Fruit fly (Drosophila melanogaster) whole organism, embryonic: Measurements from ENCODE around the gene CG12995.

Source experiments
- Abd-B ChIP-seq: fragments of 200-800 bp; sonication (Bioruptor generic); optimal IDR thresholded peaks from 2 replicates; lab custom pipeline; 2018; ENCODE audit warnings: missing biosample characterization, mild to moderate bottlenecking, missing genetic modification characterization, moderate library complexity
- Blimp-1 ChIP-seq: fragments of 200-800 bp; sonication (Bioruptor generic); optimal IDR thresholded peaks from 3 replicates; lab custom pipeline; 2018; ENCODE audit warnings: missing biosample characterization, missing genetic modification characterization, mild to moderate bottlenecking, moderate library complexity, missing genetic modification reagents
- CG1024 ChIP-seq: fragments of 200-800 bp; sonication (Bioruptor generic); IDR thresholded peaks from 2 replicates; pipeline ENCODE4 v1.3.6; 2022; ENCODE audit warnings: missing biosample characterization, missing genetic modification characterization
- CG14014 ChIP-seq: fragments of 200-800 bp; sonication (Bioruptor generic); IDR thresholded peaks from 2 replicates; pipeline ENCODE4 v1.3.6; 2022; ENCODE audit warnings: missing biosample characterization, missing genetic modification characterization
- CG14441 ChIP-seq: fragments of 200-800 bp; sonication (Bioruptor generic); IDR thresholded peaks from 2 replicates; pipeline ENCODE4 v1.3.6; 2022; ENCODE audit warnings: missing biosample characterization, missing genetic modification characterization
- CG14860 ChIP-seq: fragments of 200-800 bp; sonication (Bioruptor generic); IDR thresholded peaks from 3 replicates; pipeline ENCODE4 v1.3.6; 2022; ENCODE audit warnings: missing biosample characterization, missing genetic modification characterization; ENCODE audit not compliant: partially characterized antibody
- CG17186 ChIP-seq: fragments of 200-800 bp; sonication (Bioruptor generic); optimal IDR thresholded peaks from 3 replicates; lab custom pipeline; 2017; ENCODE audit warnings: missing biosample characterization, missing genetic modification reagents, missing genetic modification characterization
- CG17328 ChIP-seq: fragments of 200-800 bp; sonication (Bioruptor generic); IDR thresholded peaks from 2 replicates; pipeline ENCODE4 v1.3.6; 2022; ENCODE audit warnings: missing biosample characterization, missing genetic modification characterization
- CG17568 ChIP-seq: fragments of 200-800 bp; sonication (Bioruptor generic); optimal IDR thresholded peaks from 2 replicates; lab custom pipeline; 2018; ENCODE audit warnings: missing biosample characterization, mild to moderate bottlenecking, missing genetic modification characterization, moderate library complexity
- CG2712 ChIP-seq: fragments of 200-800 bp; optimal IDR thresholded peaks from 3 replicates; lab custom pipeline; 2019; ENCODE audit warnings: missing biosample characterization, mild to moderate bottlenecking, missing genetic modification characterization, moderate library complexity
- CG30020 ChIP-seq: fragments of 200-800 bp; optimal IDR thresholded peaks from 2 replicates; lab custom pipeline; 2019; ENCODE audit warnings: missing biosample characterization, mild to moderate bottlenecking, missing genetic modification characterization, moderate library complexity
- CG3065 ChIP-seq: fragments of 200-800 bp; sonication (Bioruptor generic); optimal IDR thresholded peaks from 2 replicates; lab custom pipeline; 2016; ENCODE audit warnings: missing biosample characterization, missing genetic modification characterization
- CG4328 ChIP-seq: fragments of 200-800 bp; sonication (Bioruptor generic); optimal IDR thresholded peaks from 3 replicates; lab custom pipeline; 2017; ENCODE audit warnings: missing biosample characterization, missing genetic modification reagents, missing genetic modification characterization
- CG4820 ChIP-seq: fragments of 200-800 bp; sonication (Bioruptor generic); optimal IDR thresholded peaks from 3 replicates; lab custom pipeline; 2016; ENCODE audit warnings: missing biosample characterization, missing genetic modification characterization
- CG7372 ChIP-seq: fragments of 200-800 bp; sonication (Bioruptor generic); IDR thresholded peaks from 2 replicates; pipeline ENCODE4 v1.3.6; 2022; ENCODE audit warnings: missing biosample characterization, missing genetic modification characterization
- CG8924 ChIP-seq: fragments of 200-800 bp; optimal IDR thresholded peaks from 3 replicates; lab custom pipeline; 2019; ENCODE audit warnings: missing biosample characterization, mild to moderate bottlenecking, missing genetic modification characterization, moderate library complexity
- CG8944 ChIP-seq: fragments of 200-800 bp; sonication (Bioruptor generic); optimal IDR thresholded peaks from 3 replicates; lab custom pipeline; 2016; ENCODE audit warnings: missing biosample characterization, missing genetic modification characterization
- D ChIP-seq, 2 experiments: fragments of 200-800 bp in 1 of 2; fragments of >200 bp in 1 of 2; sonication (Bioruptor generic) in 1 of 2; optimal IDR thresholded peaks; 2 replicates in 1 of 2; 3 replicates in 1 of 2; lab custom pipeline; 2017; ENCODE audit warnings: mild to moderate bottlenecking in 1 of 2, missing biosample characterization in 1 of 2, missing genetic modification characterization in 1 of 2, missing genetic modification reagents in 1 of 2
- D19A ChIP-seq: fragments of 200-800 bp; optimal IDR thresholded peaks from 3 replicates; lab custom pipeline; 2019; ENCODE audit warnings: missing biosample characterization, mild to moderate bottlenecking, missing genetic modification characterization, moderate library complexity
- Dbx ChIP-seq: fragments of 200-800 bp; sonication (Bioruptor generic); IDR thresholded peaks from 3 replicates; pipeline ENCODE4 v1.3.6; 2022; ENCODE audit warnings: missing biosample characterization, missing genetic modification characterization
- Eip74EF ChIP-seq, 2 experiments: fragments of 200-800 bp in 1 of 2; fragments of >200 bp in 1 of 2; sonication (Bioruptor generic) in 1 of 2; optimal IDR thresholded peaks; 2 replicates each; lab custom pipeline; 2017 to 2019; ENCODE audit warnings: missing biosample characterization in 2 of 2, missing genetic modification characterization in 2 of 2, mild to moderate bottlenecking in 1 of 2, moderate library complexity in 1 of 2
- Gsc ChIP-seq: fragments of 200-800 bp; sonication (Bioruptor generic); IDR thresholded peaks from 2 replicates; pipeline ENCODE4 v1.3.6; 2022; ENCODE audit warnings: missing biosample characterization, missing genetic modification characterization
- HLH4C ChIP-seq: fragments of 200-800 bp; sonication (Bioruptor generic); IDR thresholded peaks from 3 replicates; pipeline ENCODE4 v1.3.6; 2022; ENCODE audit warnings: missing biosample characterization, missing genetic modification characterization; ENCODE audit not compliant: partially characterized antibody
- Hand ChIP-seq: fragments of 200-800 bp; sonication (Bioruptor generic); optimal IDR thresholded peaks from 2 replicates; lab custom pipeline; 2017; ENCODE audit warnings: mild to moderate bottlenecking, missing biosample characterization, missing genetic modification reagents, missing genetic modification characterization
- Hr3 ChIP-seq: fragments of 200-800 bp; sonication (Bioruptor generic); optimal IDR thresholded peaks from 3 replicates; lab custom pipeline; 2016; ENCODE audit warnings: missing biosample characterization, missing genetic modification characterization
- Lim3 ChIP-seq: fragments of 200-800 bp; sonication (Bioruptor generic); IDR thresholded peaks from 2 replicates; pipeline ENCODE4 v1.3.6; 2022; ENCODE audit warnings: missing biosample characterization, missing genetic modification characterization
- Mad ChIP-seq: fragments of 200-800 bp; sonication (Bioruptor generic); optimal IDR thresholded peaks from 2 replicates; lab custom pipeline; 2016; ENCODE audit warnings: missing biosample characterization, missing genetic modification characterization
- Med ChIP-seq: fragments of 200-800 bp; sonication (Bioruptor generic); peaks from one replicate; lab custom pipeline; 2016; ENCODE audit warnings: missing biosample characterization, missing genetic modification characterization, mild to moderate bottlenecking, inconsistent platforms, moderate library complexity
- Myb ChIP-seq: fragments of 200-800 bp; sonication (Bioruptor generic); optimal IDR thresholded peaks from 2 replicates; lab custom pipeline; 2016; ENCODE audit warnings: missing biosample characterization, missing genetic modification characterization
- PHDP ChIP-seq: fragments of 200-800 bp; sonication (Bioruptor generic); optimal IDR thresholded peaks from 3 replicates; lab custom pipeline; 2018; ENCODE audit warnings: missing biosample characterization, mild to moderate bottlenecking, missing genetic modification characterization, moderate library complexity
- Pdp1 ChIP-seq, 2 experiments: fragments of 200-800 bp; sonication (Bioruptor generic); optimal IDR thresholded peaks; 3 replicates each; lab custom pipeline; 2016; ENCODE audit warnings: missing biosample characterization in 2 of 2, missing genetic modification characterization in 2 of 2, mild to moderate bottlenecking in 1 of 2, moderate library complexity in 1 of 2
- Poxn ChIP-seq: fragments of 200-800 bp; sonication (Bioruptor generic); IDR thresholded peaks from 2 replicates; pipeline ENCODE4 v1.3.6; 2022; ENCODE audit warnings: missing biosample characterization, missing genetic modification characterization
- Rx ChIP-seq: fragments of 200-800 bp; sonication (Bioruptor generic); IDR thresholded peaks from 2 replicates; pipeline ENCODE4 v1.3.6; 2022; ENCODE audit warnings: missing biosample characterization, missing genetic modification characterization
- Scr ChIP-seq: fragments of 200-800 bp; sonication (Bioruptor generic); IDR thresholded peaks from 2 replicates; pipeline ENCODE4 v1.3.6; 2022; ENCODE audit warnings: missing biosample characterization, missing genetic modification characterization; ENCODE audit not compliant: partially characterized antibody
- al ChIP-seq: fragments of 200-800 bp; sonication (Bioruptor generic); IDR thresholded peaks from 2 replicates; pipeline ENCODE4 v1.3.6; 2022; ENCODE audit warnings: missing biosample characterization, missing genetic modification characterization
- bcd ChIP-seq: fragments of 200-800 bp; sonication (Bioruptor generic); optimal IDR thresholded peaks from 2 replicates; lab custom pipeline; 2017; ENCODE audit warnings: missing biosample characterization, mild to moderate bottlenecking, missing genetic modification characterization
- dati ChIP-seq: fragments of 200-800 bp; sonication (Bioruptor generic); IDR thresholded peaks from 2 replicates; pipeline ENCODE4 v1.3.6; 2022; ENCODE audit warnings: missing biosample characterization, missing genetic modification characterization
- dmrt11E ChIP-seq: fragments of 200-800 bp; sonication (Bioruptor generic); optimal IDR thresholded peaks from 3 replicates; lab custom pipeline; 2018; ENCODE audit warnings: missing biosample characterization, mild to moderate bottlenecking, missing genetic modification characterization, moderate library complexity
- exex ChIP-seq: fragments of 200-800 bp; sonication (Bioruptor generic); optimal IDR thresholded peaks from 4 replicates; lab custom pipeline; 2018; ENCODE audit warnings: missing biosample characterization, mild to moderate bottlenecking, missing genetic modification characterization, moderate library complexity
- gt ChIP-seq: fragments of 200-800 bp; sonication (Bioruptor generic); IDR thresholded peaks from 2 replicates; pipeline ENCODE4 v1.3.6; 2022; ENCODE audit warnings: missing biosample characterization, missing genetic modification characterization
- ind ChIP-seq: fragments of 200-800 bp; sonication (Bioruptor generic); optimal IDR thresholded peaks from 3 replicates; lab custom pipeline; 2016; ENCODE audit warnings: missing biosample characterization, missing genetic modification characterization
- mld ChIP-seq: fragments of 200-800 bp; sonication (Bioruptor generic); IDR thresholded peaks from 3 replicates; pipeline ENCODE4 v1.3.6; 2022; ENCODE audit warnings: missing biosample characterization, missing genetic modification characterization; ENCODE audit not compliant: partially characterized antibody
- nom ChIP-seq: fragments of 200-800 bp; sonication (Bioruptor generic); optimal IDR thresholded peaks from 2 replicates; lab custom pipeline; 2017; ENCODE audit warnings: missing biosample characterization, missing genetic modification characterization, mild to moderate bottlenecking, moderate library complexity, missing genetic modification reagents
- repo ChIP-seq: fragments of 200-800 bp; sonication (Bioruptor generic); optimal IDR thresholded peaks from 2 replicates; lab custom pipeline; 2016; ENCODE audit warnings: missing biosample characterization, missing genetic modification characterization
- sd ChIP-seq: fragments of 200-800 bp; sonication (Bioruptor generic); optimal IDR thresholded peaks from 3 replicates; lab custom pipeline; 2018; ENCODE audit warnings: missing biosample characterization, mild to moderate bottlenecking, missing genetic modification characterization, moderate library complexity
- ttk ChIP-seq: fragments of 200-800 bp; sonication (Bioruptor generic); IDR thresholded peaks from 2 replicates; pipeline ENCODE4 v2.1.2; 2022; ENCODE audit warnings: missing biosample characterization, missing genetic modification characterization
- twi ChIP-seq: fragments of 200-800 bp; optimal IDR thresholded peaks from 2 replicates; lab custom pipeline; 2019; ENCODE audit warnings: missing biosample characterization, mild to moderate bottlenecking, missing genetic modification characterization, moderate library complexity
- wor ChIP-seq: fragments of 200-800 bp; sonication (Bioruptor generic); IDR thresholded peaks from 2 replicates; pipeline ENCODE4 v1.3.6; 2022; ENCODE audit warnings: missing biosample characterization, missing genetic modification characterization

CG12995 gene

dm6 chrX:17181264-17182198 lies 28.3 kb downstream of the CG12995 start (continued):
- TF ChIP-seq CG8944 (no peak), ind (GFP tag; lab: Kevin White, UChicago) (peak; percentile 5), CG7372 (no peak), twi (tag; lab: Kevin White, UChicago) (no peak), wor (no peak), Myb (GFP tag; lab: Kevin White, UChicago) (no peak), Hand (no peak), CG1024 (peak; percentile 43; the same call in 1 of the 2 replicates), CG17186 (no peak), CG4328 (GFP tag; lab: Kevin White, UChicago) (no peak), nom (GFP tag; lab: Kevin White, UChicago) (no peak), HLH4C (no peak), CG2712 (peak; percentile 57), CG14014 (no peak), dati (no peak), Abd-B (GFP tag; lab: Kevin White, UChicago) (no peak), CG30020 (tag; lab: Kevin White, UChicago) (no peak), CG14860 (no peak), D (optimal IDR thresholded peaks at IDR 0.05; lab: Kevin White, UChicago) (no peak), D (GFP tag; optimal IDR thresholded peaks at IDR 0.05; lab: Kevin White, UChicago) (no peak), D19A (tag; lab: Kevin White, UChicago) (peak; percentile 48), sd (no peak), mld (no peak), Scr (GFP tag; lab: Robert Waterston, UW) (no peak), Gsc (GFP tag; lab: Robert Waterston, UW) (no peak), Med (GFP tag; lab: Kevin White, UChicago) (peak; percentile 36), ttk (GFP tag; lab: Robert Waterston, UW) (0 out of 2 replicates have a peak, but pooled peaks have one; percentile 28), al (GFP tag; lab: Robert Waterston, UW) (no peak), CG8924 (tag; lab: Kevin White, UChicago) (peak; percentile 36), CG4820 (GFP tag; lab: Kevin White, UChicago) (no peak), Lim3 (GFP tag; lab: Robert Waterston, UW) (no peak), CG17568 (GFP tag; lab: Kevin White, UChicago) (no peak)

DNA sequence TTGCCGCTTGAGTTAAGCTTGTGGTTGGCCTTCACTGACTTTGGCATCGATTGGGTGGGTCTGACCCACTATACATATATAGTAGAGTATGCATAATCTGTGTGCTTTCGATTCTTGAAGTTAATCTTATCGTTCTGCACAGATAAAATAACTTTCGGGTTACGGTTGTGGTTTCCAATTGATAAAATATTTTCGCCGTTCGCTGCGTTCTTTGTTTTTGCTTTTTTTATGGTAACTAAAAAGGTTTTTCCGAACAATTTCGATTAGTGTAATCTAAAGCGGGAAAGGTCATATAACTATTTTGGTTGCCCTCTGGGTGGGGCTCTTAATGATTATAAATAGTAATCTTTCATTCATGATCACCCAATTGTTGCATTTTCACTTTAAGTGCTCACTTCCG lies 29.3 kb downstream of the CG12995 start:
- TF ChIP-seq CG3065 (GFP tag; lab: Kevin White, UChicago) (no peak), dmrt11E (tag; lab: Kevin White, UChicago) (no peak), dati (no peak), Poxn (GFP tag; lab: Robert Waterston, UW) (no peak), exex (tag; lab: Kevin White, UChicago) (peak; percentile 62), sd (peak; percentile 75)

DNA sequence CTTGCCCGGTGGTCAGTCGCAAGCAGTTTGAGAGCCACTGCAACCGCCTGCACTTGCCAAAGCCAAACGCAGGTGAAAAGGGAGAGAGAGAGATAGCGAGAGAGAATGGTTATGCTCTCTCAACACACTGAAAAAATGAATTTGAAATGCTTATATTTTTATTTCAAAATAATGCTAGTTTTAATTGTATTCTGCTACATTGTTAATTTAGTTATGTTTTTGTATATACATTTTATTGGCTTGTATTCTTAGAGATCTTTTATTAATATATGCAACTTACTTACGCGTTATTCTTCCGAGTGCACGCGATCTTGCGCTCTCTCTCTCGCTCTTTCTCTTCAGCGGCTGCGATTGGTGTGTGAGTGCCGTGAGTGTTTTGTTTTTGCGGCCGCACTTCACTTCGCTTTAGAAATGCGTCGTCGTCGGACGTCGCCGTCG lies 31.3 kb downstream of the CG12995 start:
- peak; percentile 97 for TF ChIP-seq Hr3 (GFP tag; lab: Kevin White, UChicago)
- peak; percentile 98 for TF ChIP-seq gt (GFP tag; lab: Robert Waterston, UW)
- TF ChIP-seq Eip74EF (GFP tag; optimal IDR thresholded peaks at IDR 0.05; lab: Kevin White, UChicago) = peak in 1 of 2 experiments; percentile 99
- TF ChIP-seq repo (GFP tag; lab: Kevin White, UChicago) = peak; percentile 85
- peak; percentile 93 to 98 for TF ChIP-seq Pdp1 (GFP tag; optimal IDR thresholded peaks at IDR 0.05; lab: Kevin White, UChicago)
- peak; percentile 98 for TF ChIP-seq bcd (GFP tag; lab: Kevin White, UChicago)
- TF ChIP-seq PHDP (tag; lab: Kevin White, UChicago) = no peak
- peak; percentile 99 for TF ChIP-seq CG14441 (GFP tag; lab: Robert Waterston, UW)
- TF ChIP-seq Mad (GFP tag; lab: Kevin White, UChicago) = no peak
- TF ChIP-seq Blimp-1 (GFP tag; lab: Kevin White, UChicago) = peak; percentile 97
- no peak for TF ChIP-seq CG17328 (GFP tag; lab: Robert Waterston, UW)
- peak; percentile 98 for TF ChIP-seq Dbx (GFP tag; lab: Robert Waterston, UW)
- TF ChIP-seq Rx (GFP tag; lab: Robert Waterston, UW) = peak; percentile 96
